Worm (Caenorhabditis elegans) whole organism, late embryonic: Measurements from ENCODE around the gene frpr-2.

Experiments used
- ama-1 ChIP-seq: fragments of 150-350 bp; optimal IDR thresholded peaks from 2 replicates; lab custom pipeline; 2014
- hlh-15 ChIP-seq: sonication (generic microtip); optimal IDR thresholded peaks from 2 replicates; lab custom pipeline; 2016; ENCODE audit warnings: missing genetic modification characterization, missing compliant biosample characterization
- hlh-6 ChIP-seq: sonication (generic microtip); optimal IDR thresholded peaks from 2 replicates; lab custom pipeline; 2016; ENCODE audit warnings: missing genotype, missing genetic modification characterization, missing compliant biosample characterization
- lin-11 ChIP-seq: fragments of 200-800 bp; sonication (Bioruptor generic); optimal IDR thresholded peaks from 2 replicates; lab custom pipeline; 2018; ENCODE audit warnings: mild to moderate bottlenecking, missing genetic modification characterization, missing compliant biosample characterization
- nfya-1 ChIP-seq: sonication (generic microtip); optimal IDR thresholded peaks from 2 replicates; lab custom pipeline; 2017; ENCODE audit warnings: missing genetic modification characterization, mild to moderate bottlenecking, missing compliant biosample characterization, antibody characterized with exemption, moderate library complexity
- nhr-11 ChIP-seq: fragments of 150-350 bp; optimal IDR thresholded peaks from 2 replicates; lab custom pipeline; 2014; ENCODE audit warnings: missing biosample characterization, missing genetic modification characterization
- pha-2 ChIP-seq: sonication (generic microtip); optimal IDR thresholded peaks from 2 replicates; lab custom pipeline; 2017; ENCODE audit warnings: mild to moderate bottlenecking, missing genetic modification characterization, missing compliant biosample characterization
- ref-2 ChIP-seq: sonication (generic microtip); optimal IDR thresholded peaks from 2 replicates; lab custom pipeline; 2016; ENCODE audit warnings: missing genetic modification characterization, missing compliant biosample characterization
- rnt-1 ChIP-seq: sonication (generic microtip); optimal IDR thresholded peaks from 2 replicates; lab custom pipeline; 2016; ENCODE audit warnings: missing genetic modification characterization, missing compliant biosample characterization
- unc-55 ChIP-seq: sonication (generic microtip); optimal IDR thresholded peaks from 2 replicates; lab custom pipeline; 2017; ENCODE audit warnings: missing biosample characterization, missing genetic modification reagents, missing genetic modification characterization
- ztf-16 ChIP-seq: sonication (generic microtip); optimal IDR thresholded peaks from 2 replicates; lab custom pipeline; 2017; ENCODE audit warnings: missing genetic modification characterization, missing compliant biosample characterization

DNA sequence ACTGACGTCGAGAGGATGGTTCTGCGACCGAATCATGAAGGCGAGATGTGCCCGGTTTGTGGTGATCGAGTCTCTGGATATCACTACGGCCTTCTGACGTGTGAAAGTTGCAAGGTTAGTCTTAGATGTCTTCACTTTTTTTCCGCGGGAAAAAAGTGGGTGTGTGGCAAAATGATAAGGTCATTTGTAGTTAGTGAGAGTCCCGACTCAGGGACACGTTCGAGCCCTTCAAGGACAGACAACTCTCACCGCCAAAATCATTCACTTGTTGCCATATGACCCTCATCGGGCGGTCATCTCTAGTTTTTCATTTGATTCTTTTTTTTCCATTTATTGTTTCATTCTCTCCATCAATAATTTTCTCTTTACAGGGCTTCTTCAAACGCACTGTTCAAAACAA lies 43.6 kb downstream of the frpr-2 start:
- TF ChIP-seq nfya-1 (no peak), lin-11 (tag; lab: Kevin White, UChicago) (no peak), hlh-6 (tag; lab: Kevin White, UChicago) (no peak), ztf-16 (no peak), pha-2 (tag; lab: Kevin White, UChicago) (no peak), ref-2 (no peak), rnt-1 (tag; lab: Kevin White, UChicago) (no peak), nhr-11 (tag; lab: Kevin White, UChicago) (no peak), hlh-15 (tag; lab: Kevin White, UChicago) (no peak), ama-1 (no peak), unc-55 (GFP tag; lab: Kevin White, UChicago) (no peak)
